Worm (Caenorhabditis elegans): ENCODE measurements around the gene unc-51.

The unc-51 gene

ce11 chrV:19961971-19962370 is 42.3 kb downstream of the unc-51 start:
- no peak for TF ChIP-seq lin-40 (tag; optimal IDR thresholded peaks at IDR 0.05)
- no peak for TF ChIP-seq madf-8 (GFP tag; conservative IDR thresholded peaks at IDR 0.05)
- TF ChIP-seq ZK185.1 (tag; optimal IDR thresholded peaks at IDR 0.05; ENCODE audit: poor library complexity, severe bottlenecking) = no peak
- no peak for TF ChIP-seq efl-1 (GFP tag; optimal IDR thresholded peaks at IDR 0.05)
- TF ChIP-seq F10E7.11 (tag; optimal IDR thresholded peaks at IDR 0.05) = no peak
- TF ChIP-seq F57A8.1 (GFP tag; optimal IDR thresholded peaks at IDR 0.05) = no peak
- TF ChIP-seq hrde-1 (tag; optimal IDR thresholded peaks at IDR 0.05; ENCODE audit: borderline replicate concordance) = no peak
- TF ChIP-seq F52B5.7 (tag; optimal IDR thresholded peaks at IDR 0.05) = no peak
- TF ChIP-seq ztf-6 (GFP tag; IDR thresholded peaks at IDR 0.05) = no peak
- TF ChIP-seq snpc-1.1 (tag; optimal IDR thresholded peaks at IDR 0.05; ENCODE audit: insufficient read depth) = no peak
- no peak for TF ChIP-seq madf-3 (GFP tag; IDR thresholded peaks at IDR 0.05)
- no peak for TF ChIP-seq bed-2 (GFP tag; IDR thresholded peaks at IDR 0.05)
- no peak for TF ChIP-seq tbx-9 (tag; optimal IDR thresholded peaks at IDR 0.05; ENCODE audit: borderline replicate concordance)
- TF ChIP-seq pha-4 (tag; optimal IDR thresholded peaks at IDR 0.05) = no peak
- no peak for TF ChIP-seq F49E8.2 (tag; optimal IDR thresholded peaks at IDR 0.05; ENCODE audit: insufficient read depth)
- TF ChIP-seq F57C9.4 (tag; optimal IDR thresholded peaks at IDR 0.05) = no peak
- no peak for TF ChIP-seq T26A5.8 (tag; optimal IDR thresholded peaks at IDR 0.05)
- TF ChIP-seq F33H1.4 (GFP tag; IDR thresholded peaks at IDR 0.05) = no peak
- no peak for TF ChIP-seq mel-28 (tag; optimal IDR thresholded peaks at IDR 0.05; ENCODE audit: borderline replicate concordance)

ce11 chrV:19958744-19959143 is 45.5 kb downstream of the unc-51 start, which contains the start of gene srh-172:
TSS of gene srh-172 (plus strand) at chrV:19959044.
- no peak for TF ChIP-seq Y56A3A.18 (GFP tag; IDR thresholded peaks at IDR 0.05)
- TF ChIP-seq F52B5.7 (tag; optimal IDR thresholded peaks at IDR 0.05) = no peak
- no peak for TF ChIP-seq ZK185.1 (tag; optimal IDR thresholded peaks at IDR 0.05; ENCODE audit: poor library complexity, severe bottlenecking)
- no peak for TF ChIP-seq T07F8.4 (tag; optimal IDR thresholded peaks at IDR 0.05)
- TF ChIP-seq akir-1 (GFP tag; optimal IDR thresholded peaks at IDR 0.05) = no peak
- TF ChIP-seq K11D2.4 (GFP tag; IDR thresholded peaks at IDR 0.05) = no peak
- no peak for TF ChIP-seq F57A8.1 (GFP tag; optimal IDR thresholded peaks at IDR 0.05)
- TF ChIP-seq egrh-3 (GFP tag; IDR thresholded peaks at IDR 0.05) = no peak
- TF ChIP-seq nhr-90 (tag; optimal IDR thresholded peaks at IDR 0.05) = no peak
- no peak for TF ChIP-seq dox-1 (GFP tag; IDR thresholded peaks at IDR 0.05)
- TF ChIP-seq him-1 (tag; optimal IDR thresholded peaks at IDR 0.05) = no peak

- TF ChIP-seq repo-1 (tag; optimal IDR thresholded peaks at IDR 0.05) = no peak
- TF ChIP-seq lir-1 (GFP tag; conservative IDR thresholded peaks at IDR 0.05) = no peak
- TF ChIP-seq snpc-1.1 (tag; optimal IDR thresholded peaks at IDR 0.05; ENCODE audit: insufficient read depth) = no peak
- no peak for TF ChIP-seq K12H6.12 (tag; optimal IDR thresholded peaks at IDR 0.05)
- no peak for TF ChIP-seq nfyb-1 (GFP tag; IDR thresholded peaks at IDR 0.05)
- TF ChIP-seq ama-1 (optimal IDR thresholded peaks at IDR 0.05) = no peak
- TF ChIP-seq ama-1 (GFP tag; optimal IDR thresholded peaks at IDR 0.05) = no peak
- no peak for TF ChIP-seq B0261.1 (tag; optimal IDR thresholded peaks at IDR 0.05)
- no peak for TF ChIP-seq attf-6 (GFP tag; IDR thresholded peaks at IDR 0.05)
- no peak for TF ChIP-seq rec-8 (tag; optimal IDR thresholded peaks at IDR 0.05)
- no peak for TF ChIP-seq ztf-6 (GFP tag; IDR thresholded peaks at IDR 0.05)
- no peak for TF ChIP-seq efl-1 (GFP tag; optimal IDR thresholded peaks at IDR 0.05)
- no peak for TF ChIP-seq B0035.1 (tag; optimal IDR thresholded peaks at IDR 0.05)
These were observed 49.1 kb downstream of the unc-51 start, which contains the start of gene abhd-3.1 for ce11 chrV:19955171-19955570. TSS of gene abhd-3.1 (plus strand) at chrV:19955488.

Measured in whole organism, young adult.